Fruit fly (Drosophila melanogaster) whole organism: Measurements from ENCODE around the gene CG14096.
"Not testable (repeated sequence)": the region's sequence is repeated elsewhere in the genome, so short reads cannot be mapped to it uniquely, and the experiment has no call there.

ENCODE experiments used
- CG8478 ChIP-seq: fragments of >200 bp; optimal IDR thresholded peaks from 2 replicates; lab custom pipeline; 2018; ENCODE audit warnings: inconsistent platforms
- Dll ChIP-seq: fragments of >200 bp; optimal IDR thresholded peaks from 2 replicates; lab custom pipeline; 2017
- EcR ChIP-seq, 2 experiments: fragments of >200 bp; optimal IDR thresholded peaks; 2 replicates each; lab custom pipeline; 2017; ENCODE audit warnings: missing biosample characterization in 2 of 2, missing genetic modification characterization in 2 of 2, missing genetic modification reagents in 2 of 2
- pan ChIP-seq: fragments of >200 bp; optimal IDR thresholded peaks from 2 replicates; lab custom pipeline; 2017
- psq ChIP-seq: fragments of >200 bp; optimal IDR thresholded peaks from 2 replicates; lab custom pipeline; 2017
- usp ChIP-seq: fragments of >200 bp; optimal IDR thresholded peaks from 2 replicates; lab custom pipeline; 2017; ENCODE audit warnings: missing biosample characterization, missing genetic modification characterization, mixed read lengths

Gene CG14096

dm6 chr3L:19466979-19467378 is at the start of gene CG14096, which contains the start of gene CG32214:
CG14096 (minus strand) TSS chr3L:19467079.
CG32214 (plus strand) TSS chr3L:19467346.
- TF ChIP-seq usp (GFP tag; lab: Kevin White, UChicago); EcR (GFP tag; optimal IDR thresholded peaks at IDR 0.05; lab: Kevin White, UChicago); pan: not testable (repeated sequence)

dm6 chr3L:19516547-19516946 is 49.7 kb upstream of the CG14096 start:
- TF ChIP-seq psq: no peak
- no peak for TF ChIP-seq CG8478 (lab: Kevin White, UChicago)

dm6 chr3L:19512672-19513071 is 45.8 kb upstream of the CG14096 start:
- TF ChIP-seq psq: no peak
- no peak for TF ChIP-seq EcR (GFP tag; optimal IDR thresholded peaks at IDR 0.05; lab: Kevin White, UChicago)
- TF ChIP-seq pan: no peak
- no peak for TF ChIP-seq CG8478 (lab: Kevin White, UChicago)
- TF ChIP-seq usp (GFP tag; lab: Kevin White, UChicago): no peak
- TF ChIP-seq Dll (lab: Kevin White, UChicago): no peak

dm6 chr3L:19504719-19505118 is 37.8 kb upstream of the CG14096 start:
- TF ChIP-seq pan (no peak), EcR (GFP tag; optimal IDR thresholded peaks at IDR 0.05; lab: Kevin White, UChicago) (no peak), CG8478 (lab: Kevin White, UChicago) (no peak), Dll (lab: Kevin White, UChicago) (no peak), usp (GFP tag; lab: Kevin White, UChicago) (no peak), psq (no peak)

- TF ChIP-seq EcR (GFP tag; optimal IDR thresholded peaks at IDR 0.05; lab: Kevin White, UChicago) (no peak), Dll (lab: Kevin White, UChicago) (no peak)
These were observed 36.9 kb upstream of the CG14096 start, which contains the start of gene CG9452 for dm6 chr3L:19503770-19504169. CG9452 (minus strand) TSS chr3L:19503870.

- TF ChIP-seq Dll (lab: Kevin White, UChicago) (no peak), CG8478 (lab: Kevin White, UChicago) (no peak), psq (no peak), pan (no peak), usp (GFP tag; lab: Kevin White, UChicago) (no peak), EcR (GFP tag; optimal IDR thresholded peaks at IDR 0.05; lab: Kevin White, UChicago) (no peak)
These were observed 33.8 kb upstream of the CG14096 start, which contains the start of gene CG9451 for dm6 chr3L:19500698-19501097. CG9451 (minus strand) TSS chr3L:19500798.

dm6 chr3L:19499334-19499733 is 32.5 kb upstream of the CG14096 start:
- TF ChIP-seq usp (GFP tag; lab: Kevin White, UChicago) (no peak), CG8478 (lab: Kevin White, UChicago) (no peak), EcR (GFP tag; optimal IDR thresholded peaks at IDR 0.05; lab: Kevin White, UChicago) (no peak), pan (no peak), psq (no peak), Dll (lab: Kevin White, UChicago) (no peak)

- no peak for TF ChIP-seq psq
- TF ChIP-seq usp (GFP tag; lab: Kevin White, UChicago): no peak
- TF ChIP-seq EcR (GFP tag; optimal IDR thresholded peaks at IDR 0.05; lab: Kevin White, UChicago): no peak
- no peak for TF ChIP-seq CG8478 (lab: Kevin White, UChicago)
- no peak for TF ChIP-seq pan
- no peak for TF ChIP-seq Dll (lab: Kevin White, UChicago)
These were observed 30.7 kb upstream of the CG14096 start, which contains the start of gene CG9449 for dm6 chr3L:19497623-19498022. CG9449 (minus strand) TSS chr3L:19497723.

- no peak for TF ChIP-seq Dll (lab: Kevin White, UChicago)
- no peak for TF ChIP-seq CG8478 (lab: Kevin White, UChicago)
- no peak for TF ChIP-seq usp (GFP tag; lab: Kevin White, UChicago)
- no peak for TF ChIP-seq pan
- no peak for TF ChIP-seq EcR (GFP tag; optimal IDR thresholded peaks at IDR 0.05; lab: Kevin White, UChicago)
- TF ChIP-seq psq: no peak
These were observed 30.3 kb upstream of the CG14096 start for dm6 chr3L:19497135-19497534.

dm6 chr3L:19496600-19496999 is 29.7 kb upstream of the CG14096 start:
- no peak for TF ChIP-seq usp (GFP tag; lab: Kevin White, UChicago)
- TF ChIP-seq psq: no peak
- TF ChIP-seq EcR (GFP tag; optimal IDR thresholded peaks at IDR 0.05; lab: Kevin White, UChicago): no peak
- no peak for TF ChIP-seq CG8478 (lab: Kevin White, UChicago)

- TF ChIP-seq CG8478 (lab: Kevin White, UChicago) (no peak), usp (GFP tag; lab: Kevin White, UChicago) (no peak), pan (no peak), psq (no peak), EcR (GFP tag; optimal IDR thresholded peaks at IDR 0.05; lab: Kevin White, UChicago) (no peak), Dll (lab: Kevin White, UChicago) (no peak)
These were observed 29.2 kb upstream of the CG14096 start for dm6 chr3L:19495991-19496588.

- no peak for TF ChIP-seq CG8478 (lab: Kevin White, UChicago)
- TF ChIP-seq Dll (lab: Kevin White, UChicago): no peak
- no peak for TF ChIP-seq usp (GFP tag; lab: Kevin White, UChicago)
- TF ChIP-seq pan: no peak
- no peak for TF ChIP-seq psq
- no peak for TF ChIP-seq EcR (GFP tag; optimal IDR thresholded peaks at IDR 0.05; lab: Kevin White, UChicago)
These were observed 28.1 kb upstream of the CG14096 start for dm6 chr3L:19494954-19495353.

- TF ChIP-seq Dll (lab: Kevin White, UChicago); pan; usp (GFP tag; lab: Kevin White, UChicago): not testable (repeated sequence)
These were observed 20.4 kb upstream of the CG14096 start, which contains the start of gene CG32212 for dm6 chr3L:19487260-19487659. CG32212 (plus strand) TSS chr3L:19487560.
